Fruit fly (Drosophila melanogaster): ENCODE measurements around the gene CG10375.
A peak's percentile ranks its signal among the peaks of the same experiment; 100 is the strongest.

The CG10375 gene

DNA sequence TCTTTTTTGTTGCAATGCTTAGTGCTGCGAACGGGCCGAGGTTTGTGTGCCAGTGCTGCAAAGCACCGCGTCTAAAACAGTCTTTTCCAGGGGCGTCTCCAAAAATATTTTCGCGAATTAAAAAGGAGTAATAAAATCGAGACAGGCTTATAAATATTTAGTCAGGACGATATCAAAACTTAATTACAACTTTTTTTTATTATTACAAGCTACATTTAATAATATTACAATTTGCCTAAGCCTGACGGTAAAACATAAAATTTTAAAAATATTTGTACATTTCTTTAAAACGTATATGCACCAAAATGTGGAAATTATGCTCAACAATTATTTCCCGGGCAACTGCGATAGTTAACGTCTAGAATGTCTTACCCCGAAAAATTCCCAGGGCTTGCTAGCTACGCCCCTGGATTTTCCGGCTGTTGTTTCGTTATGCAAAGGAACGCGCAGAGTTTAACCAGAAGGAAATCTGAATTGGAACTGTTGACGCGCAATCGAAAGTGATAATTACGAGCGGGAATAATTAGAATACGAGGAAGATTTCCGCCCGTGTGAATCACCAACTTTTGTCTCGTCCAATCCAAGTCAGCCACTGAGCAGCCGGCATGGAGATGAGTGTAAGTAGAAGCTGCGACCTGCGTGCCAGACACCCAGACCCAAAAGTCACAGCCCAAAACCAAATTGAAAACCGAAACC, 9.5 kb upstream of the CG10375 start, which contains the start of the genes PTPMT1 and Hrd3 (continued):
- TF ChIP-seq CG7271 (tag; optimal IDR thresholded peaks at IDR 0.05): peak; percentile 91
- TF ChIP-seq CG34376 (GFP tag; optimal IDR thresholded peaks at IDR 0.05): peak; percentile 99
- TF ChIP-seq chif (GFP tag; optimal IDR thresholded peaks at IDR 0.05): peak; percentile 97 to 98
- TF ChIP-seq esg (GFP tag; conservative IDR thresholded peaks at IDR 0.05): peak; percentile 96
- peak; percentile 80 for TF ChIP-seq dati (GFP tag; IDR thresholded peaks at IDR 0.05)
- peak; percentile 73 to 75 for TF ChIP-seq tll (GFP tag; optimal IDR thresholded peaks at IDR 0.05)
- peak; percentile 99 for TF ChIP-seq YL-1 (GFP tag; optimal IDR thresholded peaks at IDR 0.05)
- TF ChIP-seq slbo (GFP tag; IDR thresholded peaks at IDR 0.05): peak; percentile 98
- peak; percentile 82 for TF ChIP-seq luna (GFP tag; optimal IDR thresholded peaks at IDR 0.05)
- TF ChIP-seq MESR4 (GFP tag; optimal IDR thresholded peaks at IDR 0.05): peak; percentile 29
- TF ChIP-seq CG10147 (GFP tag; optimal IDR thresholded peaks at IDR 0.05): peak; percentile 98
- TF ChIP-seq Sry-δ (GFP tag; optimal IDR thresholded peaks at IDR 0.05): peak; percentile 71
- peak; percentile 98 for TF ChIP-seq mam (GFP tag; optimal IDR thresholded peaks at IDR 0.05)
- peak; percentile 97 for TF ChIP-seq Asciz (GFP tag; optimal IDR thresholded peaks at IDR 0.05)
- no peak for TF ChIP-seq br (optimal IDR thresholded peaks at IDR 0.05)
- TF ChIP-seq nom (GFP tag; optimal IDR thresholded peaks at IDR 0.05): peak; percentile 96
- TF ChIP-seq tup (GFP tag; optimal IDR thresholded peaks at IDR 0.05): peak; percentile 95
- TF ChIP-seq CG6791 (GFP tag; IDR thresholded peaks at IDR 0.05; ENCODE audit: partially characterized antibody): no peak
- TF ChIP-seq ham (GFP tag; IDR thresholded peaks at IDR 0.05): peak; percentile 87
- TF ChIP-seq CG32772 (GFP tag; IDR thresholded peaks at IDR 0.05): peak; percentile 95
- peak; percentile 88 for TF ChIP-seq TFAM (GFP tag; optimal IDR thresholded peaks at IDR 0.05)
- TF ChIP-seq Dad (GFP tag; optimal IDR thresholded peaks at IDR 0.05): peak; percentile 97
- TF ChIP-seq CG8388 (GFP tag; optimal IDR thresholded peaks at IDR 0.05): peak; percentile 97
- TF ChIP-seq ci (GFP tag; IDR thresholded peaks at IDR 0.05): peak; percentile 94
- TF ChIP-seq NK7.1 (GFP tag; optimal IDR thresholded peaks at IDR 0.05): peak; percentile 95
- peak; percentile 97 for TF ChIP-seq CG7786 (GFP tag; optimal IDR thresholded peaks at IDR 0.05)
- TF ChIP-seq bcd (GFP tag; optimal IDR thresholded peaks at IDR 0.05): peak; percentile 99
- TF ChIP-seq CG18619 (GFP tag; optimal IDR thresholded peaks at IDR 0.05): peak; percentile 99
- TF ChIP-seq crc (GFP tag; optimal IDR thresholded peaks at IDR 0.05): peak; percentile 93
- peak; percentile 91 for TF ChIP-seq sima (GFP tag; optimal IDR thresholded peaks at IDR 0.05)
- TF ChIP-seq CG14860 (GFP tag; IDR thresholded peaks at IDR 0.05; ENCODE audit: partially characterized antibody): no peak
- peak; percentile 94 for TF ChIP-seq CG32767 (GFP tag; IDR thresholded peaks at IDR 0.05)
- peak; percentile 98 for TF ChIP-seq kay (GFP tag; optimal IDR thresholded peaks at IDR 0.05)
- TF ChIP-seq CG6175 (GFP tag; IDR thresholded peaks at IDR 0.05): peak; percentile 87
- no peak for TF ChIP-seq D (optimal IDR thresholded peaks at IDR 0.05)
- peak; percentile 99 for TF ChIP-seq D (GFP tag; optimal IDR thresholded peaks at IDR 0.05)
- peak; percentile 93 for TF ChIP-seq jing (GFP tag; optimal IDR thresholded peaks at IDR 0.05)
- TF ChIP-seq so (GFP tag; IDR thresholded peaks at IDR 0.05): peak; percentile 95
- TF ChIP-seq da (GFP tag; optimal IDR thresholded peaks at IDR 0.05): peak; percentile 93
- peak; percentile 93 for TF ChIP-seq CG8765 (GFP tag; IDR thresholded peaks at IDR 0.05)
- TF ChIP-seq org-1 (GFP tag; optimal IDR thresholded peaks at IDR 0.05): peak; percentile 98
- peak; percentile 99 for TF ChIP-seq CG12104 (GFP tag; optimal IDR thresholded peaks at IDR 0.05)
- peak; percentile 99 for TF ChIP-seq CG10209 (GFP tag; optimal IDR thresholded peaks at IDR 0.05)
- TF ChIP-seq bsh (GFP tag; optimal IDR thresholded peaks at IDR 0.05): peak; percentile 97 to 98
- peak; percentile 91 for TF ChIP-seq CG2889 (GFP tag; IDR thresholded peaks at IDR 0.05)
- TF ChIP-seq CG9609 (GFP tag; optimal IDR thresholded peaks at IDR 0.05): peak; percentile 96
- TF ChIP-seq CG11398 (GFP tag; optimal IDR thresholded peaks at IDR 0.05): peak; percentile 93
- TF ChIP-seq CG16815 (GFP tag; optimal IDR thresholded peaks at IDR 0.05): peak; percentile 99
- TF ChIP-seq Doc2 (GFP tag; IDR thresholded peaks at IDR 0.05): peak; percentile 90
- TF ChIP-seq amos (GFP tag; IDR thresholded peaks at IDR 0.05; ENCODE audit: partially characterized antibody): peak; percentile 27; the same call in 1 of the 2 replicates

All from whole organism, embryonic.